Fruit fly (Drosophila melanogaster) whole organism, wandering third instar larva: ENCODE measurements around the gene CG3558.

Experiments used
- Abd-B ChIP-seq: fragments of >200 bp; optimal IDR thresholded peaks from 2 replicates; lab custom pipeline; 2017; ENCODE audit warnings: missing biosample characterization, missing genetic modification characterization
- CG32264 ChIP-seq: fragments of 200-800 bp; sonication (Bioruptor generic); optimal IDR thresholded peaks from 2 replicates; lab custom pipeline; 2016; ENCODE audit warnings: missing biosample characterization, missing genetic modification characterization
- CG9705 ChIP-seq: fragments of 200-800 bp; sonication (Bioruptor generic); optimal IDR thresholded peaks from 2 replicates; lab custom pipeline; 2018; ENCODE audit warnings: missing biosample characterization, mild to moderate bottlenecking, missing genetic modification characterization
- CrebA ChIP-seq: fragments of 200-800 bp; sonication (Bioruptor generic); optimal IDR thresholded peaks from 2 replicates; lab custom pipeline; 2016; ENCODE audit warnings: missing biosample characterization, mild to moderate bottlenecking, missing genetic modification characterization, borderline replicate concordance
- Dfd ChIP-seq: fragments of >200 bp; optimal IDR thresholded peaks from 2 replicates; lab custom pipeline; 2017; ENCODE audit warnings: missing biosample characterization, missing genetic modification characterization
- Dif ChIP-seq: fragments of 200-275, 200-300 bp; sonication (Bioruptor generic); optimal IDR thresholded peaks from 2 replicates; lab custom pipeline; 2018; ENCODE audit warnings: missing biosample characterization, missing genetic modification characterization; ENCODE audit not compliant: partially characterized antibody
- GATAd ChIP-seq: sonication (Bioruptor generic); optimal IDR thresholded peaks from 2 replicates; lab custom pipeline; 2016; ENCODE audit warnings: missing biosample characterization, missing genetic modification characterization
- HLH106 ChIP-seq: fragments of 200-800 bp; optimal IDR thresholded peaks from 3 replicates; lab custom pipeline; 2019; ENCODE audit warnings: missing biosample characterization, mild to moderate bottlenecking, missing genetic modification characterization, moderate library complexity
- Hnf4 ChIP-seq: fragments of 200-800 bp; sonication (Bioruptor generic); optimal IDR thresholded peaks from 2 replicates; lab custom pipeline; 2016; ENCODE audit warnings: missing biosample characterization, mild to moderate bottlenecking, missing genetic modification characterization
- Hr78 ChIP-seq: fragments of >200 bp; optimal IDR thresholded peaks from 2 replicates; lab custom pipeline; 2017; ENCODE audit warnings: missing biosample characterization, missing genetic modification characterization
- Hr83 ChIP-seq: fragments of 200-300 bp; sonication (Bioruptor generic); optimal IDR thresholded peaks from 2 replicates; lab custom pipeline; 2016; ENCODE audit warnings: missing biosample characterization, mild to moderate bottlenecking, missing genetic modification characterization, moderate library complexity; ENCODE audit not compliant: poor library complexity, severe bottlenecking
- Jra ChIP-seq: sonication (Bioruptor generic); optimal IDR thresholded peaks from 2 replicates; lab custom pipeline; 2016; ENCODE audit warnings: missing biosample characterization, missing genetic modification characterization
- Mio ChIP-seq: sonication (Bioruptor generic); optimal IDR thresholded peaks from 2 replicates; lab custom pipeline; 2016; ENCODE audit warnings: missing biosample characterization, missing genetic modification characterization
- Myc ChIP-seq: fragments of >200 bp; optimal IDR thresholded peaks from 2 replicates; lab custom pipeline; 2017
- N ChIP-seq: fragments of >200 bp; optimal IDR thresholded peaks from 2 replicates; lab custom pipeline; 2018; ENCODE audit warnings: missing biosample characterization, missing external identifiers, missing genetic modification characterization
- OdsH ChIP-seq: fragments of 200-800 bp; sonication (Bioruptor generic); optimal IDR thresholded peaks from 2 replicates; lab custom pipeline; 2016; ENCODE audit warnings: missing biosample characterization, mild to moderate bottlenecking, missing genetic modification characterization
- Rel ChIP-seq, 2 experiments: fragments of 200-800 bp; sonication (Bioruptor generic) in 1 of 2; optimal IDR thresholded peaks; 2 replicates in 1 of 2; 3 replicates in 1 of 2; lab custom pipeline; 2016 to 2019; ENCODE audit warnings: mild to moderate bottlenecking in 2 of 2, missing biosample characterization in 2 of 2, missing genetic modification characterization in 2 of 2, moderate library complexity in 1 of 2
- Sp1 ChIP-seq: fragments of 200-800 bp; sonication (Bioruptor generic); optimal IDR thresholded peaks from 3 replicates; lab custom pipeline; 2019; ENCODE audit warnings: missing biosample characterization, mild to moderate bottlenecking, missing genetic modification characterization, moderate library complexity
- Vsx2 ChIP-seq: fragments of 200-300, 225-300 bp; sonication (Bioruptor generic); optimal IDR thresholded peaks from 2 replicates; lab custom pipeline; 2018; ENCODE audit warnings: missing biosample characterization, missing genetic modification characterization; ENCODE audit not compliant: partially characterized antibody
- br ChIP-seq: fragments of 200-800 bp; sonication (Bioruptor generic); optimal IDR thresholded peaks from 2 replicates; lab custom pipeline; 2016; ENCODE audit warnings: missing biosample characterization, missing genetic modification characterization
- brk ChIP-seq: fragments of 200-800 bp; sonication (Bioruptor generic); optimal IDR thresholded peaks from 2 replicates; lab custom pipeline; 2016; ENCODE audit warnings: missing biosample characterization, mild to moderate bottlenecking, missing genetic modification characterization
- dl ChIP-seq, 2 experiments: fragments of 175-275, 200-275 bp in 1 of 2; fragments of 200-275 bp in 1 of 2; sonication (Bioruptor generic); optimal IDR thresholded peaks; lab custom pipeline; 2018; ENCODE audit warnings: mild to moderate bottlenecking in 2 of 2, missing biosample characterization in 2 of 2, missing genetic modification characterization in 2 of 2, moderate library complexity in 2 of 2; ENCODE audit not compliant: partially characterized antibody in 2 of 2, insufficient read depth in 1 of 2
- dmrt93B ChIP-seq: fragments of 200-800 bp; sonication (Bioruptor generic); optimal IDR thresholded peaks from 2 replicates; lab custom pipeline; 2018; ENCODE audit warnings: missing biosample characterization, mild to moderate bottlenecking, missing genetic modification characterization
- dsf ChIP-seq: sonication (Bioruptor generic); optimal IDR thresholded peaks from 2 replicates; lab custom pipeline; 2016; ENCODE audit warnings: missing biosample characterization, missing genetic modification characterization, borderline replicate concordance
- ey ChIP-seq: fragments of 200-800 bp; sonication (Bioruptor generic); optimal IDR thresholded peaks from 2 replicates; lab custom pipeline; 2016; ENCODE audit warnings: missing biosample characterization, missing genetic modification characterization
- foxo ChIP-seq, 2 experiments: fragments of 200-800 bp; sonication (Bioruptor generic); optimal IDR thresholded peaks; 2 replicates in 1 of 2; 3 replicates in 1 of 2; lab custom pipeline; 2016 to 2017; ENCODE audit warnings: missing biosample characterization in 2 of 2, missing genetic modification characterization in 2 of 2
- fru ChIP-seq: fragments of 200-800 bp; sonication (Bioruptor generic); optimal IDR thresholded peaks from 3 replicates; lab custom pipeline; 2016; ENCODE audit warnings: missing biosample characterization, mild to moderate bottlenecking, missing genetic modification characterization
- h ChIP-seq: fragments of 200-800 bp; sonication (Bioruptor generic); optimal IDR thresholded peaks from 3 replicates; lab custom pipeline; 2016; ENCODE audit warnings: missing biosample characterization, mild to moderate bottlenecking, missing genetic modification characterization
- jim ChIP-seq: fragments of 175-275, 200-325 bp; sonication (Bioruptor generic); optimal IDR thresholded peaks from 2 replicates; lab custom pipeline; 2016; ENCODE audit warnings: missing biosample characterization, mild to moderate bottlenecking, missing genetic modification characterization
- lola ChIP-seq: fragments of >200 bp; optimal IDR thresholded peaks from 2 replicates; lab custom pipeline; 2017; ENCODE audit warnings: missing biosample characterization, missing genetic modification characterization
- pan ChIP-seq: fragments of >200 bp; optimal IDR thresholded peaks from 2 replicates; lab custom pipeline; 2017
- psq ChIP-seq: fragments of 200-800 bp; sonication (Bioruptor generic); optimal IDR thresholded peaks from 3 replicates; lab custom pipeline; 2017; ENCODE audit warnings: missing biosample characterization, mild to moderate bottlenecking, missing genetic modification characterization, moderate library complexity
- rgr ChIP-seq: fragments of 200-800 bp; sonication (Bioruptor generic); optimal IDR thresholded peaks from 3 replicates; lab custom pipeline; 2016; ENCODE audit warnings: missing biosample characterization, mild to moderate bottlenecking, missing genetic modification characterization
- sage ChIP-seq: fragments of 200-800 bp; sonication (Bioruptor generic); optimal IDR thresholded peaks from 2 replicates; lab custom pipeline; 2016; ENCODE audit warnings: missing biosample characterization, mild to moderate bottlenecking, missing genetic modification characterization
- sv ChIP-seq: fragments of 200-800 bp; sonication (Bioruptor generic); optimal IDR thresholded peaks from 3 replicates; lab custom pipeline; 2016; ENCODE audit warnings: missing biosample characterization, missing genetic modification characterization
- tai ChIP-seq: sonication (Bioruptor generic); optimal IDR thresholded peaks from 2 replicates; lab custom pipeline; 2016; ENCODE audit warnings: missing biosample characterization, missing genetic modification characterization
- usp ChIP-seq: fragments of >200 bp; optimal IDR thresholded peaks from 2 replicates; lab custom pipeline; 2017; ENCODE audit warnings: missing biosample characterization, missing genetic modification characterization
- woc ChIP-seq: sonication (Bioruptor generic); optimal IDR thresholded peaks from 2 replicates; lab custom pipeline; 2016; ENCODE audit warnings: missing biosample characterization, mild to moderate bottlenecking, missing genetic modification characterization

Gene CG3558

dm6 chr2L:3039774-3040173 is 47.1 kb downstream of the CG3558 start, which contains the start of the genes cnir and CG17221:
Gene cnir (minus strand): TSS chr2L:3039812.
Gene CG17221 (plus strand): TSS chr2L:3039976.
- peak in 1 of 2 experiments; percentile 82 for TF ChIP-seq foxo (GFP tag; optimal IDR thresholded peaks at IDR 0.05; lab: Kevin White, UChicago)
- peak; percentile 76 for TF ChIP-seq br (GFP tag; lab: Kevin White, UChicago)
- peak; percentile 87 for TF ChIP-seq dsf (GFP tag; lab: Kevin White, UChicago)
- TF ChIP-seq usp (GFP tag; lab: Kevin White, UChicago), result no peak
- TF ChIP-seq rgr (GFP tag; lab: Kevin White, UChicago), result peak; percentile 80
- TF ChIP-seq CG9705 (GFP tag; lab: Kevin White, UChicago), result peak; percentile 66
- TF ChIP-seq CrebA (GFP tag; lab: Kevin White, UChicago), result no peak
- peak; percentile 52 for TF ChIP-seq GATAd (GFP tag; lab: Kevin White, UChicago)
- TF ChIP-seq sage (GFP tag; lab: Kevin White, UChicago), result peak; percentile 59
- TF ChIP-seq sv, result peak; percentile 45
- TF ChIP-seq brk (GFP tag; lab: Kevin White, UChicago), result no peak
- TF ChIP-seq Mio (GFP tag; lab: Kevin White, UChicago), result no peak
- peak; percentile 31 for TF ChIP-seq Myc (lab: Kevin White, UChicago)
- TF ChIP-seq Vsx2, result no peak
- no peak for TF ChIP-seq Dif (GFP tag; lab: Kevin White, UChicago)
- TF ChIP-seq h (GFP tag; lab: Kevin White, UChicago), result peak; percentile 85
- TF ChIP-seq Abd-B (GFP tag; lab: Kevin White, UChicago), result no peak
- peak; percentile 66 for TF ChIP-seq Sp1 (GFP tag; lab: Kevin White, UChicago)
- TF ChIP-seq Jra (GFP tag; lab: Kevin White, UChicago), result peak; percentile 86
- peak; percentile 73 for TF ChIP-seq ey (GFP tag; lab: Kevin White, UChicago)
- no peak for TF ChIP-seq tai (GFP tag; lab: Kevin White, UChicago)
- TF ChIP-seq Hr83 (GFP tag; lab: Kevin White, UChicago), result peak; percentile 84
- TF ChIP-seq Hnf4, result peak; percentile 91
- no peak for TF ChIP-seq Rel (GFP tag; optimal IDR thresholded peaks at IDR 0.05; lab: Kevin White, UChicago)
- peak; percentile 39 for TF ChIP-seq Rel (tag; optimal IDR thresholded peaks at IDR 0.05; lab: Kevin White, UChicago)
- TF ChIP-seq psq (GFP tag; lab: Kevin White, UChicago), result peak; percentile 64
- peak; percentile 69 for TF ChIP-seq OdsH (GFP tag; lab: Kevin White, UChicago)
- TF ChIP-seq HLH106 (tag; lab: Kevin White, UChicago), result peak; percentile 69
- no peak for TF ChIP-seq Hr78 (GFP tag; lab: Kevin White, UChicago)
- no peak for TF ChIP-seq N
- TF ChIP-seq Dfd (GFP tag; lab: Kevin White, UChicago), result no peak
- no peak for TF ChIP-seq dmrt93B
- TF ChIP-seq dl (GFP tag; optimal IDR thresholded peaks at IDR 0.05; lab: Kevin White, UChicago; ENCODE audit: insufficient read depth in 1 of 2, partially characterized antibody in 2 of 2), result no peak
- TF ChIP-seq lola (GFP tag; lab: Kevin White, UChicago), result no peak
- peak; percentile 70 for TF ChIP-seq fru (GFP tag; lab: Kevin White, UChicago)
- TF ChIP-seq pan (lab: Kevin White, UChicago), result no peak
- TF ChIP-seq jim (GFP tag; lab: Kevin White, UChicago), result no peak
- peak; percentile 41 for TF ChIP-seq woc (GFP tag; lab: Kevin White, UChicago)
- peak; percentile 60 for TF ChIP-seq CG32264

dm6 chr2L:3041918-3042615 is 49.4 kb downstream of the CG3558 start, which contains the start of gene CG17261:
Gene CG17261 (plus strand): TSS chr2L:3042551.
- TF ChIP-seq psq (GFP tag; lab: Kevin White, UChicago) (peak; percentile 20), Hr78 (GFP tag; lab: Kevin White, UChicago) (no peak), CrebA (GFP tag; lab: Kevin White, UChicago) (no peak), Rel (GFP tag; optimal IDR thresholded peaks at IDR 0.05; lab: Kevin White, UChicago) (no peak), Rel (tag; optimal IDR thresholded peaks at IDR 0.05; lab: Kevin White, UChicago) (peak; percentile 73), fru (GFP tag; lab: Kevin White, UChicago) (peak; percentile 49), OdsH (GFP tag; lab: Kevin White, UChicago) (peak; percentile 43), h (GFP tag; lab: Kevin White, UChicago) (peak; percentile 81), br (GFP tag; lab: Kevin White, UChicago) (peak; percentile 51), rgr (GFP tag; lab: Kevin White, UChicago) (peak; percentile 24), foxo (GFP tag; optimal IDR thresholded peaks at IDR 0.05; lab: Kevin White, UChicago) (peak in 1 of 2 experiments; percentile 73)
- TF ChIP-seq, all 38 proteins: peak for 8
